Worm (Caenorhabditis elegans) whole organism, L3 larva: ENCODE results near the gene F40F12.9.

Source experiments
- aly-2 ChIP-seq: fragments of 150-350 bp; optimal IDR thresholded peaks from 2 replicates; lab custom pipeline; 2014; ENCODE audit warnings: missing biosample characterization, missing genetic modification characterization
- ama-1 ChIP-seq: fragments of 150-350 bp; optimal IDR thresholded peaks from 2 replicates; lab custom pipeline; 2018
- ceh-28 ChIP-seq: fragments of 150-350 bp; optimal IDR thresholded peaks from 2 replicates; lab custom pipeline; 2014; ENCODE audit warnings: missing biosample characterization, missing genetic modification reagents, missing genetic modification characterization
- ceh-82 ChIP-seq: fragments of 150-350 bp; optimal IDR thresholded peaks from 2 replicates; lab custom pipeline; 2014; ENCODE audit warnings: missing biosample characterization, missing genetic modification characterization
- ceh-9 ChIP-seq: sonication (generic microtip); optimal IDR thresholded peaks from 2 replicates; lab custom pipeline; 2018; ENCODE audit warnings: missing biosample characterization, missing genetic modification characterization
- daf-12 ChIP-seq: fragments of 150-350 bp; optimal IDR thresholded peaks from 2 replicates; lab custom pipeline; 2014; ENCODE audit warnings: missing biosample characterization, missing genetic modification reagents, missing genetic modification characterization
- elt-1 ChIP-seq: fragments of 150-350 bp; optimal IDR thresholded peaks from 2 replicates; lab custom pipeline; 2014; ENCODE audit warnings: missing biosample characterization, missing genetic modification characterization
- elt-2 ChIP-seq: sonication (generic microtip); optimal IDR thresholded peaks from 2 replicates; lab custom pipeline; 2016; ENCODE audit warnings: missing genetic modification reagents, mild to moderate bottlenecking, missing genetic modification characterization, missing compliant biosample characterization
- elt-3 ChIP-seq, 3 experiments: fragments of 150-350 bp in 1 of 3; sonication (generic microtip) in 2 of 3; optimal IDR thresholded peaks; 2 replicates in 2 of 3; 4 replicates in 1 of 3; lab custom pipeline; 2014 to 2017; ENCODE audit warnings: missing biosample characterization in 3 of 3, missing genetic modification characterization in 3 of 3
- eor-1 ChIP-seq, 2 experiments: fragments of 150-350 bp; optimal IDR thresholded peaks; 2 replicates each; lab custom pipeline; 2014 to 2018; ENCODE audit warnings: missing biosample characterization in 2 of 2, missing genetic modification characterization in 2 of 2
- fkh-10 ChIP-seq: sonication (generic microtip); optimal IDR thresholded peaks from 2 replicates; lab custom pipeline; 2017; ENCODE audit warnings: missing biosample characterization, missing genetic modification reagents, missing genetic modification characterization
- fkh-2 ChIP-seq: fragments of 150-350 bp; optimal IDR thresholded peaks from 2 replicates; lab custom pipeline; 2014; ENCODE audit warnings: missing biosample characterization, missing genetic modification reagents, missing genetic modification characterization
- hmg-11 ChIP-seq: sonication (generic microtip); optimal IDR thresholded peaks from 2 replicates; lab custom pipeline; 2016; ENCODE audit warnings: missing genetic modification characterization, missing compliant biosample characterization
- lin-15B ChIP-seq: fragments of 150-350 bp; optimal IDR thresholded peaks from 2 replicates; lab custom pipeline; 2014; ENCODE audit warnings: missing biosample characterization, missing genetic modification characterization
- lin-39 ChIP-seq: fragments of 150-350 bp; optimal IDR thresholded peaks from 2 replicates; lab custom pipeline; 2018; ENCODE audit warnings: missing biosample characterization, missing genetic modification reagents, missing genetic modification characterization
- lsy-12 ChIP-seq: sonication (generic microtip); optimal IDR thresholded peaks from 2 replicates; lab custom pipeline; 2016; ENCODE audit warnings: mild to moderate bottlenecking, missing genetic modification characterization, missing compliant biosample characterization
- mdl-1 ChIP-seq: fragments of 150-350 bp; optimal IDR thresholded peaks from 2 replicates; lab custom pipeline; 2014; ENCODE audit warnings: missing biosample characterization, missing genetic modification characterization
- nfya-1 ChIP-seq: sonication (generic microtip); optimal IDR thresholded peaks from 2 replicates; lab custom pipeline; 2017; ENCODE audit warnings: missing genetic modification characterization, mild to moderate bottlenecking, missing compliant biosample characterization, antibody characterized with exemption, moderate library complexity; ENCODE audit not compliant: insufficient read depth
- nhr-12 ChIP-seq: fragments of 150-350 bp; optimal IDR thresholded peaks from 2 replicates; lab custom pipeline; 2014; ENCODE audit warnings: missing biosample characterization, missing genetic modification characterization
- nhr-23 ChIP-seq: fragments of 150-350 bp; optimal IDR thresholded peaks from 2 replicates; lab custom pipeline; 2014; ENCODE audit warnings: missing biosample characterization, missing genetic modification reagents, missing genetic modification characterization
- nhr-28 ChIP-seq: fragments of 150-350 bp; optimal IDR thresholded peaks from 2 replicates; lab custom pipeline; 2014; ENCODE audit warnings: missing biosample characterization, missing genetic modification characterization
- nhr-43 ChIP-seq: sonication (generic microtip); optimal IDR thresholded peaks from 2 replicates; lab custom pipeline; 2016; ENCODE audit warnings: mild to moderate bottlenecking, missing genetic modification characterization, missing compliant biosample characterization; ENCODE audit not compliant: poor library complexity, severe bottlenecking
- nhr-67 ChIP-seq: fragments of 150-350 bp; optimal IDR thresholded peaks from 2 replicates; lab custom pipeline; 2014; ENCODE audit warnings: missing biosample characterization, missing genetic modification characterization
- nhr-76 ChIP-seq: fragments of 150-350 bp; sonication (generic microtip); optimal IDR thresholded peaks from 5 replicates; lab custom pipeline; 2014; ENCODE audit warnings: missing biosample characterization, missing genetic modification characterization
- nhr-77 ChIP-seq: fragments of 150-350 bp; optimal IDR thresholded peaks from 2 replicates; lab custom pipeline; 2014; ENCODE audit warnings: missing biosample characterization, missing genetic modification characterization
- pha-4 ChIP-seq: fragments of 150-350 bp; optimal IDR thresholded peaks from 2 replicates; lab custom pipeline; 2014; ENCODE audit warnings: missing biosample characterization, missing genetic modification reagents, missing genetic modification characterization
- pqm-1 ChIP-seq: fragments of 150-350 bp; optimal IDR thresholded peaks from 2 replicates; lab custom pipeline; 2017; ENCODE audit warnings: missing biosample characterization, missing genetic modification characterization, inconsistent platforms
- skn-1 ChIP-seq: fragments of 150-350 bp; optimal IDR thresholded peaks from 2 replicates; lab custom pipeline; 2014; ENCODE audit warnings: missing biosample characterization, missing genetic modification characterization
- tbx-2 ChIP-seq: sonication (generic microtip); optimal IDR thresholded peaks from 2 replicates; lab custom pipeline; 2016; ENCODE audit warnings: mild to moderate bottlenecking, missing genetic modification characterization, missing compliant biosample characterization
- unc-39 ChIP-seq: sonication (generic microtip); optimal IDR thresholded peaks from 4 replicates; lab custom pipeline; 2017; ENCODE audit warnings: missing biosample characterization, missing genetic modification characterization
- unc-62 ChIP-seq: fragments of 150-350 bp; sonication (generic microtip); optimal IDR thresholded peaks from 4 replicates; lab custom pipeline; 2014; ENCODE audit warnings: missing biosample characterization, missing genetic modification reagents, missing genetic modification characterization
- zag-1 ChIP-seq: fragments of 150-350 bp; optimal IDR thresholded peaks from 2 replicates; lab custom pipeline; 2014; ENCODE audit warnings: missing biosample characterization, missing genetic modification characterization
- ztf-11 ChIP-seq: fragments of 150-350 bp; optimal IDR thresholded peaks from 2 replicates; lab custom pipeline; 2014; ENCODE audit warnings: missing biosample characterization, missing genetic modification characterization
- ztf-4 ChIP-seq: fragments of 150-350 bp; optimal IDR thresholded peaks from 2 replicates; lab custom pipeline; 2014; ENCODE audit warnings: missing biosample characterization, missing genetic modification characterization

Gene F40F12.9

ce11 chrIII:9905307-9905706, 5.8 kb upstream of the F40F12.9 start:
- TF ChIP-seq lin-15B (tag; lab: Kevin White, UChicago): peak; percentile 24
- no peak for TF ChIP-seq nhr-12
- peak; percentile 49 for TF ChIP-seq ama-1
- TF ChIP-seq fkh-10 (GFP tag; lab: Kevin White, UChicago): peak; percentile 75
- peak; percentile 35 for TF ChIP-seq hmg-11
- TF ChIP-seq unc-39: no peak
- peak; percentile 52 for TF ChIP-seq nfya-1

- peak; percentile 25 for TF ChIP-seq pha-4 (tag; lab: Kevin White, UChicago)
- peak; percentile 49 for TF ChIP-seq nhr-23 (tag; lab: Kevin White, UChicago)
- TF ChIP-seq lin-39 (tag; lab: Kevin White, UChicago): no peak
- peak; percentile 28 for TF ChIP-seq nhr-43 (tag; lab: Kevin White, UChicago)
Observed at ce11 chrIII:9907574-9907973, 3.6 kb upstream of the F40F12.9 start.

DNA sequence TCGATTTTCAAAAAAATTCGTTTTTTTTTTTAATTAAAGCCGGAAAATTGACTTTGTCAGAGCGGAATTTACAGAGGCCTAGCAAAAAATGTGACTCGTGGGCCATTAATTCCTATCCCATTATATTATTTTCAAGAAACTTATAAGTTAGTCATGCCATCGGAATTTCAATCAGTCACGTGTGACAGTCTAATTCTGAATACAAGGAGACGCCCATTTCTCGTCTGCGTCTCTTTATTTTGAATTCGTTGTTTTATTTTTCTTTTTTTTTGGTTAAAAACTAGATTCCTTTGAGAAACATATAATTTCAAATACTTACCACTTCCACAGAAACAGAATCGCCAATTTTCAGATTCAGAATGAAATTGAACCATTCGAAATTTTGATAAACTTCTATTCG, 2.4 kb upstream of the F40F12.9 start:
- TF ChIP-seq skn-1 (tag; lab: Kevin White, UChicago): no peak
- no peak for TF ChIP-seq mdl-1 (tag; lab: Kevin White, UChicago)
- TF ChIP-seq pha-4 (tag; lab: Kevin White, UChicago): no peak
- no peak for TF ChIP-seq pqm-1 (tag; lab: Kevin White, UChicago)
- no peak for TF ChIP-seq nhr-77 (tag; lab: Kevin White, UChicago)
- TF ChIP-seq ceh-82 (tag; lab: Kevin White, UChicago): no peak
- no peak for TF ChIP-seq ceh-28 (tag; lab: Kevin White, UChicago)
- TF ChIP-seq lin-15B (tag; lab: Kevin White, UChicago): no peak
- no peak for TF ChIP-seq zag-1 (tag; lab: Kevin White, UChicago)
- TF ChIP-seq fkh-2 (tag; lab: Kevin White, UChicago): no peak
- no peak for TF ChIP-seq unc-62 (GFP tag; lab: Kevin White, UChicago)
- no peak for TF ChIP-seq unc-39
- TF ChIP-seq lsy-12: no peak
- TF ChIP-seq eor-1 (tag; optimal IDR thresholded peaks at IDR 0.05; lab: Kevin White, UChicago): no peak
- TF ChIP-seq aly-2 (tag; lab: Kevin White, UChicago): no peak

ce11 chrIII:9912501-9912900, 1.4 kb downstream of the F40F12.9 start:
- no peak for TF ChIP-seq nhr-77 (tag; lab: Kevin White, UChicago)
- TF ChIP-seq nhr-76 (tag; lab: Kevin White, UChicago): no peak
- no peak for TF ChIP-seq ztf-4 (tag; lab: Kevin White, UChicago)
- no peak for TF ChIP-seq nhr-67 (tag; lab: Kevin White, UChicago)
- no peak for TF ChIP-seq unc-62 (GFP tag; lab: Kevin White, UChicago)
- no peak for TF ChIP-seq nhr-43 (tag; lab: Kevin White, UChicago)
- no peak for TF ChIP-seq lsy-12
- TF ChIP-seq zag-1 (tag; lab: Kevin White, UChicago): no peak
- no peak for TF ChIP-seq ceh-9 (tag; lab: Kevin White, UChicago)
- no peak for TF ChIP-seq aly-2 (tag; lab: Kevin White, UChicago)
- TF ChIP-seq ztf-11 (tag; lab: Kevin White, UChicago): no peak
- no peak for TF ChIP-seq daf-12 (tag; lab: Kevin White, UChicago)
- TF ChIP-seq tbx-2: no peak
- TF ChIP-seq fkh-10 (GFP tag; lab: Kevin White, UChicago): no peak
- TF ChIP-seq ceh-82 (tag; lab: Kevin White, UChicago): no peak
- no peak for TF ChIP-seq elt-3 (tag; optimal IDR thresholded peaks at IDR 0.05; lab: Kevin White, UChicago)
- TF ChIP-seq skn-1 (tag; lab: Kevin White, UChicago): no peak

DNA sequence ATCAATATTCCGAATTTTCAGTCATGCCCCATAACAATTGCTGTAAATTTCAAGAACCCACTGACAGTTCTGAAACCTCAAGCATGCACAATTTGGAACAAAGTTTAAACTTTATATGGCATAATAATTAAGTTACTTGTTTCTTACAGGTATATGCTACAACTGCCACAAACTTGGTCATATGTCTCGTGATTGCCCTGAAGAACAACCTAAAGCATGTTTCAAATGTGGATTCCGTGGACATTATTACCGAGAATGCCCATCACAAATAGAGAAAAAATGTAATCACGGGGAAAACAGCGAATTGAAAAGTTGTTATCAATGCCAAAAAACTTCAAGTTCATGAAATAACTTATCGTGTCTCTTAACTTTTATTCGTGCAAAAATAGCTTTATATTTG, 1.9 kb downstream of the F40F12.9 start:
- TF ChIP-seq elt-2 (tag; lab: Kevin White, UChicago): peak; percentile 17
- TF ChIP-seq fkh-10 (GFP tag; lab: Kevin White, UChicago): no peak

- TF ChIP-seq nfya-1 (no peak), nhr-28 (tag; lab: Kevin White, UChicago) (no peak), pha-4 (tag; lab: Kevin White, UChicago) (peak; percentile 66), elt-1 (tag; lab: Kevin White, UChicago) (no peak), pqm-1 (tag; lab: Kevin White, UChicago) (peak; percentile 93), elt-2 (tag; lab: Kevin White, UChicago) (peak; percentile 83)
Observed at ce11 chrIII:9913722-9914121, 2.6 kb downstream of the F40F12.9 start, which contains the start of gene cbp-3. Gene cbp-3 (plus strand): TSS chrIII:9913993.
